Fruit fly (Drosophila melanogaster): ENCODE data around the gene pip.
A peak's percentile ranks its signal among the peaks of the same experiment; 100 is the strongest.

Gene pip

dm6 chr3L:19338234-19338633, 825 bp upstream of the pip start (continued):
- peak; percentile 33 for TF ChIP-seq CG9817 (tag; optimal IDR thresholded peaks at IDR 0.05)
- TF ChIP-seq CG8924 (tag; optimal IDR thresholded peaks at IDR 0.05) = peak; percentile 43
- peak; percentile 64 for TF ChIP-seq sens (GFP tag)
- peak; percentile 56 for TF ChIP-seq HLH3B (GFP tag; IDR thresholded peaks at IDR 0.05)
- peak; percentile 93 for TF ChIP-seq CG8388 (GFP tag; optimal IDR thresholded peaks at IDR 0.05)
- no peak for TF ChIP-seq CHES-1-like (GFP tag; optimal IDR thresholded peaks at IDR 0.05)
- TF ChIP-seq Nf-YC (tag; optimal IDR thresholded peaks at IDR 0.05) = no peak
- TF ChIP-seq CG9932 (GFP tag; IDR thresholded peaks at IDR 0.05) = peak; percentile 17; the same call in 1 of the 2 replicates
- no peak for TF ChIP-seq CG1647 (GFP tag; optimal IDR thresholded peaks at IDR 0.05)
- TF ChIP-seq nmo (GFP tag; optimal IDR thresholded peaks at IDR 0.05) = peak; percentile 61
- peak; percentile 16 for TF ChIP-seq CG15601 (tag; optimal IDR thresholded peaks at IDR 0.05)
- TF ChIP-seq D (optimal IDR thresholded peaks at IDR 0.05) = no peak
- TF ChIP-seq D (GFP tag; optimal IDR thresholded peaks at IDR 0.05) = no peak
- no peak for TF ChIP-seq CG10321 (GFP tag; IDR thresholded peaks at IDR 0.05)
- no peak for TF ChIP-seq Myb (GFP tag; optimal IDR thresholded peaks at IDR 0.05)
- peak; percentile 16 for TF ChIP-seq trem (tag; optimal IDR thresholded peaks at IDR 0.05)
- no peak for TF ChIP-seq CG6654 (GFP tag; optimal IDR thresholded peaks at IDR 0.05)
- TF ChIP-seq psq (GFP tag; optimal IDR thresholded peaks at IDR 0.05) = no peak
- peak; percentile 50; the same call in 1 of the 2 replicates for TF ChIP-seq E2f1 (GFP tag; IDR thresholded peaks at IDR 0.05)
- TF ChIP-seq repo (GFP tag; optimal IDR thresholded peaks at IDR 0.05) = no peak
- no peak for TF ChIP-seq CG6791 (GFP tag; IDR thresholded peaks at IDR 0.05; ENCODE audit: partially characterized antibody)
- TF ChIP-seq TFAM (GFP tag; optimal IDR thresholded peaks at IDR 0.05) = no peak
- peak; percentile 70 for TF ChIP-seq CG31441 (GFP tag; IDR thresholded peaks at IDR 0.05)
- TF ChIP-seq twi (tag; optimal IDR thresholded peaks at IDR 0.05) = no peak
- TF ChIP-seq D19A (tag; optimal IDR thresholded peaks at IDR 0.05) = peak; percentile 51
- peak; percentile 15 for TF ChIP-seq Hr3 (GFP tag; optimal IDR thresholded peaks at IDR 0.05)
- TF ChIP-seq CG17361 (GFP tag; IDR thresholded peaks at IDR 0.05) = peak; percentile 64
- peak; percentile 59 for TF ChIP-seq Oli (tag; optimal IDR thresholded peaks at IDR 0.05)
- TF ChIP-seq HLH54F (GFP tag; optimal IDR thresholded peaks at IDR 0.05) = no peak
- peak; percentile 41 for TF ChIP-seq fd96Cb (tag; optimal IDR thresholded peaks at IDR 0.05)
- TF ChIP-seq jigr1 (GFP tag; IDR thresholded peaks at IDR 0.05) = 0 out of 3 replicates have a peak, but pooled peaks have one; percentile 43
- TF ChIP-seq Hr51 (GFP tag; optimal IDR thresholded peaks at IDR 0.05) = peak in 1 of 2 experiments; percentile 70
- TF ChIP-seq Dp (GFP tag; optimal IDR thresholded peaks at IDR 0.05) = no peak
- no peak for TF ChIP-seq NK7.1 (GFP tag; optimal IDR thresholded peaks at IDR 0.05)
- TF ChIP-seq Bdp1 (GFP tag; optimal IDR thresholded peaks at IDR 0.05) = no peak
- TF ChIP-seq HmgD (GFP tag; optimal IDR thresholded peaks at IDR 0.05) = no peak
- TF ChIP-seq CG17612 (GFP tag; IDR thresholded peaks at IDR 0.05) = no peak
- no peak for TF ChIP-seq CG18599 (GFP tag; optimal IDR thresholded peaks at IDR 0.05)
- no peak for TF ChIP-seq ems (GFP tag; optimal IDR thresholded peaks at IDR 0.05)
- peak; percentile 2 for TF ChIP-seq tio (GFP tag; optimal IDR thresholded peaks at IDR 0.05)
- TF ChIP-seq CG2678 (tag; optimal IDR thresholded peaks at IDR 0.05) = peak; percentile 56
- no peak for TF ChIP-seq pros (GFP tag; optimal IDR thresholded peaks at IDR 0.05)
- peak; percentile 54 for TF ChIP-seq CG12391 (tag; optimal IDR thresholded peaks at IDR 0.05)
- no peak for TF ChIP-seq pho (GFP tag; optimal IDR thresholded peaks at IDR 0.05)
- peak; percentile 30 for TF ChIP-seq Sox100B (GFP tag; optimal IDR thresholded peaks at IDR 0.05)
- no peak for TF ChIP-seq amos (GFP tag; IDR thresholded peaks at IDR 0.05; ENCODE audit: partially characterized antibody)
- no peak for TF ChIP-seq CG10565 (GFP tag; optimal IDR thresholded peaks at IDR 0.05)
- TF ChIP-seq CG10979 (tag; optimal IDR thresholded peaks at IDR 0.05) = peak; percentile 60
- TF ChIP-seq bigmax (GFP tag; optimal IDR thresholded peaks at IDR 0.05) = no peak
- no peak for TF ChIP-seq CG11398 (GFP tag; optimal IDR thresholded peaks at IDR 0.05)
- no peak for TF ChIP-seq Stat92E (GFP tag; optimal IDR thresholded peaks at IDR 0.05)
